Worm (Caenorhabditis elegans) whole organism, L2 larva: ENCODE data around the gene gsto-3.

ENCODE experiments used
- C34F6.9 ChIP-seq: fragments of 150-350 bp; optimal IDR thresholded peaks from 2 replicates; lab custom pipeline; 2014; ENCODE audit warnings: missing biosample characterization, missing genetic modification characterization
- F13H6.1 ChIP-seq: sonication (generic microtip); optimal IDR thresholded peaks from 2 replicates; lab custom pipeline; 2016; ENCODE audit warnings: missing genetic modification characterization, missing compliant biosample characterization
- R02D3.7 ChIP-seq: fragments of 150-350 bp; optimal IDR thresholded peaks from 2 replicates; lab custom pipeline; 2014; ENCODE audit warnings: missing biosample characterization, missing genetic modification characterization
- Y55F3AM.14 ChIP-seq: fragments of 200-800 bp; sonication (Bioruptor generic); optimal IDR thresholded peaks from 2 replicates; lab custom pipeline; 2018; ENCODE audit warnings: mild to moderate bottlenecking, missing genetic modification characterization, missing compliant biosample characterization
- ZK546.5 ChIP-seq: sonication (generic microtip); optimal IDR thresholded peaks from 2 replicates; lab custom pipeline; 2017; ENCODE audit warnings: missing biosample characterization, missing genetic modification characterization
- alr-1 ChIP-seq: fragments of 150-350 bp; optimal IDR thresholded peaks from 2 replicates; lab custom pipeline; 2014; ENCODE audit warnings: missing biosample characterization, missing genetic modification characterization
- aly-2 ChIP-seq: fragments of 150-350 bp; optimal IDR thresholded peaks from 2 replicates; lab custom pipeline; 2014; ENCODE audit warnings: missing biosample characterization, missing genetic modification characterization
- ama-1 ChIP-seq: fragments of 150-350 bp; optimal IDR thresholded peaks from 2 replicates; lab custom pipeline; 2018; ENCODE audit warnings: inconsistent platforms
- blmp-1 ChIP-seq: sonication (generic microtip); optimal IDR thresholded peaks from 2 replicates; lab custom pipeline; 2017; ENCODE audit warnings: missing genetic modification characterization, mild to moderate bottlenecking, missing compliant biosample characterization, antibody characterized with exemption, moderate library complexity; ENCODE audit not compliant: insufficient read depth
- ceh-16 ChIP-seq: fragments of 150-350 bp; optimal IDR thresholded peaks from 2 replicates; lab custom pipeline; 2014; ENCODE audit warnings: missing biosample characterization, missing genetic modification characterization
- ceh-82 ChIP-seq: fragments of 150-350 bp; optimal IDR thresholded peaks from 2 replicates; lab custom pipeline; 2014; ENCODE audit warnings: missing biosample characterization, missing genetic modification characterization
- crh-2 ChIP-seq: sonication (generic microtip); optimal IDR thresholded peaks from 2 replicates; lab custom pipeline; 2017; ENCODE audit warnings: missing biosample characterization, missing genetic modification characterization
- dmd-4 ChIP-seq: sonication (generic microtip); optimal IDR thresholded peaks from 2 replicates; lab custom pipeline; 2017; ENCODE audit warnings: missing biosample characterization, missing genetic modification characterization
- egl-27 ChIP-seq: sonication (generic microtip); optimal IDR thresholded peaks from 3 replicates; lab custom pipeline; 2017; ENCODE audit warnings: missing biosample characterization, missing genetic modification reagents, missing genetic modification characterization
- elt-1 ChIP-seq: fragments of 150-350 bp; optimal IDR thresholded peaks from 2 replicates; lab custom pipeline; 2014; ENCODE audit warnings: missing biosample characterization, missing genetic modification characterization
- elt-3 ChIP-seq: sonication (generic microtip); optimal IDR thresholded peaks from 2 replicates; lab custom pipeline; 2017; ENCODE audit warnings: missing biosample characterization, missing genetic modification characterization
- fos-1 ChIP-seq: fragments of 150-350 bp; optimal IDR thresholded peaks from 2 replicates; lab custom pipeline; 2014; ENCODE audit warnings: missing biosample characterization, missing genetic modification characterization
- gmeb-1 ChIP-seq: fragments of 150-350 bp; optimal IDR thresholded peaks from 2 replicates; lab custom pipeline; 2014; ENCODE audit warnings: missing biosample characterization, missing genetic modification characterization
- lin-11 ChIP-seq: fragments of 150-350 bp; sonication (generic microtip); optimal IDR thresholded peaks from 2 replicates; lab custom pipeline; 2014; ENCODE audit warnings: missing biosample characterization, missing genetic modification characterization, inconsistent platforms, mixed read lengths
- lin-13 ChIP-seq: fragments of 150-350 bp; optimal IDR thresholded peaks from 2 replicates; lab custom pipeline; 2014; ENCODE audit warnings: missing biosample characterization, missing genetic modification reagents, missing genetic modification characterization
- lin-39 ChIP-seq: fragments of 150-350 bp; optimal IDR thresholded peaks from 2 replicates; lab custom pipeline; 2014; ENCODE audit warnings: missing biosample characterization, missing genetic modification reagents, missing genetic modification characterization
- lsy-2 ChIP-seq, 2 experiments: fragments of 150-350 bp in 1 of 2; sonication (generic microtip) in 1 of 2; optimal IDR thresholded peaks; 2 replicates each; lab custom pipeline; 2014 to 2017; ENCODE audit warnings: missing biosample characterization in 2 of 2, missing genetic modification characterization in 2 of 2
- mab-5 ChIP-seq: fragments of 150-350 bp; optimal IDR thresholded peaks from 2 replicates; lab custom pipeline; 2014; ENCODE audit warnings: missing biosample characterization, missing genetic modification characterization
- mbf-1 ChIP-seq: sonication (generic microtip); optimal IDR thresholded peaks from 2 replicates; lab custom pipeline; 2017; ENCODE audit warnings: missing biosample characterization, missing genetic modification characterization
- mdl-1 ChIP-seq, 2 experiments: fragments of 150-350 bp in 1 of 2; sonication (generic microtip) in 1 of 2; optimal IDR thresholded peaks; 2 replicates each; lab custom pipeline; 2017; ENCODE audit warnings: missing biosample characterization in 2 of 2, missing genetic modification characterization in 2 of 2
- nhr-10 ChIP-seq: sonication (generic microtip); optimal IDR thresholded peaks from 2 replicates; lab custom pipeline; 2017; ENCODE audit warnings: missing biosample characterization, missing genetic modification characterization
- nhr-11 ChIP-seq: fragments of 150-350 bp; optimal IDR thresholded peaks from 2 replicates; lab custom pipeline; 2014; ENCODE audit warnings: missing biosample characterization, missing genetic modification characterization
- nhr-12 ChIP-seq: fragments of 150-350 bp; optimal IDR thresholded peaks from 2 replicates; lab custom pipeline; 2014; ENCODE audit warnings: missing biosample characterization, missing genetic modification characterization
- nhr-129 ChIP-seq: fragments of 150-350 bp; optimal IDR thresholded peaks from 2 replicates; lab custom pipeline; 2014; ENCODE audit warnings: missing biosample characterization, missing genetic modification characterization
- nhr-21 ChIP-seq: fragments of 150-350 bp; optimal IDR thresholded peaks from 2 replicates; lab custom pipeline; 2014; ENCODE audit warnings: missing biosample characterization, missing genetic modification characterization
- nhr-23 ChIP-seq: fragments of 150-350 bp; optimal IDR thresholded peaks from 2 replicates; lab custom pipeline; 2014; ENCODE audit warnings: missing biosample characterization, missing genetic modification reagents, missing genetic modification characterization
- nhr-237 ChIP-seq: fragments of 150-350 bp; optimal IDR thresholded peaks from 2 replicates; lab custom pipeline; 2014; ENCODE audit warnings: missing biosample characterization, missing genetic modification characterization
- nhr-25 ChIP-seq: fragments of 150-350 bp; sonication (generic microtip); optimal IDR thresholded peaks from 3 replicates; lab custom pipeline; 2014; ENCODE audit warnings: missing biosample characterization, missing genetic modification characterization
- nhr-6 ChIP-seq: fragments of 150-350 bp; optimal IDR thresholded peaks from 2 replicates; lab custom pipeline; 2014; ENCODE audit warnings: missing biosample characterization, missing genetic modification characterization
- nhr-77 ChIP-seq: fragments of 150-350 bp; optimal IDR thresholded peaks from 2 replicates; lab custom pipeline; 2014; ENCODE audit warnings: missing biosample characterization, missing genetic modification characterization
- peb-1 ChIP-seq: fragments of 150-350 bp; optimal IDR thresholded peaks from 2 replicates; lab custom pipeline; 2014; ENCODE audit warnings: missing biosample characterization, missing genetic modification characterization
- sem-4 ChIP-seq: fragments of 150-350 bp; optimal IDR thresholded peaks from 2 replicates; lab custom pipeline; 2014; ENCODE audit warnings: missing biosample characterization, missing genetic modification reagents, missing genetic modification characterization
- skn-1 ChIP-seq: sonication (generic microtip); optimal IDR thresholded peaks from 2 replicates; lab custom pipeline; 2017; ENCODE audit warnings: missing biosample characterization, missing genetic modification characterization
- sma-3 ChIP-seq: sonication (generic microtip); optimal IDR thresholded peaks from 2 replicates; lab custom pipeline; 2016; ENCODE audit warnings: missing genetic modification reagents, missing genetic modification characterization, missing compliant biosample characterization
- sma-9 ChIP-seq, 2 experiments: fragments of 150-350 bp in 1 of 2; sonication (generic microtip) in 1 of 2; optimal IDR thresholded peaks; 2 replicates each; lab custom pipeline; 2014 to 2016; ENCODE audit warnings: missing genetic modification characterization in 2 of 2, mild to moderate bottlenecking in 1 of 2, missing biosample characterization in 1 of 2, missing compliant biosample characterization in 1 of 2, missing genetic modification reagents in 1 of 2, moderate library complexity in 1 of 2
- snpc-4 ChIP-seq: fragments of 150-350 bp; optimal IDR thresholded peaks from 2 replicates; lab custom pipeline; 2014; ENCODE audit warnings: missing biosample characterization, missing genetic modification characterization
- unc-39 ChIP-seq: fragments of 150-350 bp; optimal IDR thresholded peaks from 2 replicates; lab custom pipeline; 2014; ENCODE audit warnings: missing biosample characterization, missing genetic modification characterization
- unc-55 ChIP-seq: fragments of 150-350 bp; sonication (generic microtip); optimal IDR thresholded peaks from 3 replicates; lab custom pipeline; 2014; ENCODE audit warnings: missing biosample characterization, missing genetic modification reagents, missing genetic modification characterization
- unc-62 ChIP-seq: fragments of 150-350 bp; optimal IDR thresholded peaks from 2 replicates; lab custom pipeline; 2014; ENCODE audit warnings: missing biosample characterization, missing genetic modification reagents, missing genetic modification characterization
- zag-1 ChIP-seq: fragments of 150-350 bp; optimal IDR thresholded peaks from 2 replicates; lab custom pipeline; 2014; ENCODE audit warnings: missing biosample characterization, missing genetic modification characterization
- ztf-1 ChIP-seq: fragments of 200-800 bp; sonication (Bioruptor generic); conservative IDR thresholded peaks from 2 replicates; pipeline ENCODE4 v1.3.6; 2022; ENCODE audit warnings: missing genetic modification characterization, missing compliant biosample characterization
- ztf-11 ChIP-seq: sonication (generic microtip); optimal IDR thresholded peaks from 2 replicates; lab custom pipeline; 2017; ENCODE audit warnings: missing biosample characterization, missing genetic modification characterization
- ztf-4 ChIP-seq: fragments of 150-350 bp; optimal IDR thresholded peaks from 2 replicates; lab custom pipeline; 2014; ENCODE audit warnings: missing biosample characterization, missing genetic modification characterization

gsto-3 gene

ce11 chrIII:356906-357901 is 23.9 kb downstream of the gsto-3 start:
- no peak for TF ChIP-seq sma-3
- no peak for TF ChIP-seq Y55F3AM.14
- peak; percentile 20 for TF ChIP-seq fos-1 (tag; lab: Kevin White, UChicago)

- TF ChIP-seq nhr-12 (tag; lab: Kevin White, UChicago) = no peak
- TF ChIP-seq mab-5 = peak; percentile 86
- TF ChIP-seq snpc-4 (tag; lab: Kevin White, UChicago) = peak; percentile 56
- TF ChIP-seq mdl-1 (tag; optimal IDR thresholded peaks at IDR 0.05; lab: Kevin White, UChicago) = peak; percentile 8 to 73
- peak; percentile 88 for TF ChIP-seq nhr-25 (tag; lab: Kevin White, UChicago)
- no peak for TF ChIP-seq mbf-1 (tag; lab: Kevin White, UChicago)
- TF ChIP-seq lsy-2 (tag; optimal IDR thresholded peaks at IDR 0.05; lab: Kevin White, UChicago) = peak; percentile 66 to 83
- peak; percentile 76 for TF ChIP-seq Y55F3AM.14
- TF ChIP-seq fos-1 (tag; lab: Kevin White, UChicago) = peak; percentile 55
- TF ChIP-seq C34F6.9 (tag; lab: Kevin White, UChicago) = peak; percentile 91
- TF ChIP-seq ceh-16 (tag; lab: Kevin White, UChicago) = peak; percentile 37
- TF ChIP-seq nhr-77 (tag; lab: Kevin White, UChicago) = no peak
- peak; percentile 65 for TF ChIP-seq lin-13 (GFP tag; lab: Kevin White, UChicago)
- TF ChIP-seq R02D3.7 = no peak
- TF ChIP-seq unc-62 (GFP tag; lab: Kevin White, UChicago) = no peak
- TF ChIP-seq ama-1 = peak; percentile 78
- no peak for TF ChIP-seq nhr-23
- no peak for TF ChIP-seq elt-1 (tag; lab: Kevin White, UChicago)
- peak; percentile 67 for TF ChIP-seq zag-1 (tag; lab: Kevin White, UChicago)
- TF ChIP-seq lin-11 (tag; lab: Kevin White, UChicago) = peak; percentile 78
- TF ChIP-seq nhr-6 (tag; lab: Kevin White, UChicago) = peak; percentile 16
- TF ChIP-seq alr-1 = no peak
- peak; percentile 43 for TF ChIP-seq ceh-82 (tag; lab: Kevin White, UChicago)
- TF ChIP-seq nhr-129 (tag; lab: Kevin White, UChicago) = peak; percentile 87
- peak; percentile 89 for TF ChIP-seq ztf-4 (tag; lab: Kevin White, UChicago)
- no peak for TF ChIP-seq ZK546.5 (tag; lab: Kevin White, UChicago)
- no peak for TF ChIP-seq ztf-1
- peak; percentile 75 for TF ChIP-seq egl-27 (tag; lab: Kevin White, UChicago)
- TF ChIP-seq aly-2 = no peak
- TF ChIP-seq elt-3 = no peak
- TF ChIP-seq blmp-1 (tag; lab: Kevin White, UChicago) = peak; percentile 8
- no peak for TF ChIP-seq ztf-11
- TF ChIP-seq sem-4 (tag; lab: Kevin White, UChicago) = peak; percentile 65
- no peak for TF ChIP-seq unc-39 (tag; lab: Kevin White, UChicago)
- peak; percentile 90 for TF ChIP-seq crh-2 (tag; lab: Kevin White, UChicago)
- peak; percentile 86 for TF ChIP-seq sma-3
- TF ChIP-seq nhr-11 (tag; lab: Kevin White, UChicago) = no peak
- TF ChIP-seq nhr-10 = no peak
- peak; percentile 93 for TF ChIP-seq F13H6.1
- no peak for TF ChIP-seq skn-1 (tag; lab: Kevin White, UChicago)
- TF ChIP-seq unc-55 (GFP tag; lab: Kevin White, UChicago) = peak; percentile 68
- peak; percentile 65 for TF ChIP-seq gmeb-1
- no peak for TF ChIP-seq dmd-4
- TF ChIP-seq nhr-237 (tag; lab: Kevin White, UChicago) = peak; percentile 63
- TF ChIP-seq peb-1 = no peak
- TF ChIP-seq nhr-21 (tag; lab: Kevin White, UChicago) = peak; percentile 88
- peak; percentile 50 for TF ChIP-seq sma-9 (GFP tag; optimal IDR thresholded peaks at IDR 0.05; lab: Kevin White, UChicago)
- no peak for TF ChIP-seq sma-9 (tag; optimal IDR thresholded peaks at IDR 0.05; lab: Kevin White, UChicago)
- no peak for TF ChIP-seq lin-39 (tag; lab: Kevin White, UChicago)
Measured at ce11 chrIII:354545-355460, 26.3 kb downstream of the gsto-3 start, which contains the start of gene gei-4. gei-4 (minus strand) TSS chrIII:354800.
